Fruit fly (Drosophila melanogaster): ENCODE data around the gene lawc.

The lawc gene

dm6 chrX:8412197-8413160, 1.0 kb upstream of the lawc start:
- peak; percentile 18 for TF ChIP-seq N (GFP tag; optimal IDR thresholded peaks at IDR 0.05)
- TF ChIP-seq CG32264 (GFP tag; optimal IDR thresholded peaks at IDR 0.05), result no peak

- TF ChIP-seq br (GFP tag; optimal IDR thresholded peaks at IDR 0.05) (peak; percentile 11), usp (GFP tag; optimal IDR thresholded peaks at IDR 0.05) (no peak), rgr (GFP tag; optimal IDR thresholded peaks at IDR 0.05) (no peak), pan (optimal IDR thresholded peaks at IDR 0.05) (no peak), tai (GFP tag; optimal IDR thresholded peaks at IDR 0.05) (no peak), CG32264 (GFP tag; optimal IDR thresholded peaks at IDR 0.05) (peak; percentile 28), h (GFP tag; optimal IDR thresholded peaks at IDR 0.05) (peak; percentile 46), Dif (GFP tag; optimal IDR thresholded peaks at IDR 0.05; ENCODE audit: partially characterized antibody) (peak; percentile 90), HLH106 (tag; optimal IDR thresholded peaks at IDR 0.05) (no peak), sage (GFP tag; optimal IDR thresholded peaks at IDR 0.05) (peak; percentile 30), dl (GFP tag; optimal IDR thresholded peaks at IDR 0.05; ENCODE audit: insufficient read depth in 1 of 2, partially characterized antibody in 2 of 2) (peak; percentile 38 to 79), Mio (GFP tag; optimal IDR thresholded peaks at IDR 0.05) (no peak), ey (GFP tag; optimal IDR thresholded peaks at IDR 0.05) (no peak), Hr83 (GFP tag; optimal IDR thresholded peaks at IDR 0.05; ENCODE audit: poor library complexity, severe bottlenecking) (peak; percentile 73), Hr78 (GFP tag; optimal IDR thresholded peaks at IDR 0.05) (no peak), Jra (GFP tag; optimal IDR thresholded peaks at IDR 0.05) (no peak), Myc (optimal IDR thresholded peaks at IDR 0.05) (peak; percentile 16)
Measured at dm6 chrX:8410349-8411240, 863 bp downstream of the lawc start.

dm6 chrX:8409793-8410192, 1.7 kb downstream of the lawc start:
- TF ChIP-seq ey (GFP tag; optimal IDR thresholded peaks at IDR 0.05) (no peak), CG9705 (GFP tag; optimal IDR thresholded peaks at IDR 0.05) (peak; percentile 24), usp (GFP tag; optimal IDR thresholded peaks at IDR 0.05) (no peak), Hr83 (GFP tag; optimal IDR thresholded peaks at IDR 0.05; ENCODE audit: poor library complexity, severe bottlenecking) (peak; percentile 90), dmrt93B (GFP tag; optimal IDR thresholded peaks at IDR 0.05) (no peak), h (GFP tag; optimal IDR thresholded peaks at IDR 0.05) (peak; percentile 23), Sp1 (GFP tag; optimal IDR thresholded peaks at IDR 0.05) (peak; percentile 83), woc (GFP tag; optimal IDR thresholded peaks at IDR 0.05) (peak; percentile 50), foxo (GFP tag; optimal IDR thresholded peaks at IDR 0.05) (peak in 1 of 2 experiments; percentile 75), fru (GFP tag; optimal IDR thresholded peaks at IDR 0.05) (peak; percentile 21), CG32264 (GFP tag; optimal IDR thresholded peaks at IDR 0.05) (peak; percentile 76), Vsx2 (GFP tag; optimal IDR thresholded peaks at IDR 0.05; ENCODE audit: partially characterized antibody) (no peak), Jra (GFP tag; optimal IDR thresholded peaks at IDR 0.05) (no peak), jim (GFP tag; optimal IDR thresholded peaks at IDR 0.05) (no peak), lola (GFP tag; optimal IDR thresholded peaks at IDR 0.05) (no peak), Dif (GFP tag; optimal IDR thresholded peaks at IDR 0.05; ENCODE audit: partially characterized antibody) (peak; percentile 23), Dfd (GFP tag; optimal IDR thresholded peaks at IDR 0.05) (no peak), brk (GFP tag; optimal IDR thresholded peaks at IDR 0.05) (peak; percentile 85), Hnf4 (GFP tag; optimal IDR thresholded peaks at IDR 0.05) (peak; percentile 13), GATAd (GFP tag; optimal IDR thresholded peaks at IDR 0.05) (no peak), Rel (GFP tag; optimal IDR thresholded peaks at IDR 0.05) (peak; percentile 85), Rel (tag; optimal IDR thresholded peaks at IDR 0.05) (peak; percentile 81), tai (GFP tag; optimal IDR thresholded peaks at IDR 0.05) (no peak), Myc (optimal IDR thresholded peaks at IDR 0.05) (no peak), rgr (GFP tag; optimal IDR thresholded peaks at IDR 0.05) (peak; percentile 34), Mio (GFP tag; optimal IDR thresholded peaks at IDR 0.05) (no peak), OdsH (GFP tag; optimal IDR thresholded peaks at IDR 0.05) (no peak), CrebA (GFP tag; optimal IDR thresholded peaks at IDR 0.05; ENCODE audit: borderline replicate concordance) (no peak), HLH106 (tag; optimal IDR thresholded peaks at IDR 0.05) (peak; percentile 21), pan (optimal IDR thresholded peaks at IDR 0.05) (no peak), sv (GFP tag; optimal IDR thresholded peaks at IDR 0.05) (no peak), dsf (GFP tag; optimal IDR thresholded peaks at IDR 0.05; ENCODE audit: borderline replicate concordance) (no peak), br (GFP tag; optimal IDR thresholded peaks at IDR 0.05) (peak; percentile 23), dl (GFP tag; optimal IDR thresholded peaks at IDR 0.05; ENCODE audit: insufficient read depth in 1 of 2, partially characterized antibody in 2 of 2) (peak; percentile 69 to 75), N (GFP tag; optimal IDR thresholded peaks at IDR 0.05) (peak; percentile 7), sage (GFP tag; optimal IDR thresholded peaks at IDR 0.05) (peak; percentile 85), Abd-B (GFP tag; optimal IDR thresholded peaks at IDR 0.05) (no peak), Hr78 (GFP tag; optimal IDR thresholded peaks at IDR 0.05) (no peak), psq (GFP tag; optimal IDR thresholded peaks at IDR 0.05) (no peak)

Data from whole organism, wandering third instar larva.